Fruit fly (Drosophila melanogaster) whole organism, embryonic: ENCODE data around the gene CG3529.

Experiments used
- Ada2b ChIP-seq: fragments of 200-800 bp; sonication (Bioruptor generic); IDR thresholded peaks from 2 replicates; pipeline ENCODE4 v1.3.6; 2022; ENCODE audit warnings: missing biosample characterization, missing genetic modification characterization
- Antp ChIP-seq: fragments of 200-800 bp; sonication (Bioruptor generic); optimal IDR thresholded peaks from 3 replicates; lab custom pipeline; 2016; ENCODE audit warnings: missing biosample characterization, missing genetic modification characterization
- CG1024 ChIP-seq: fragments of 200-800 bp; sonication (Bioruptor generic); IDR thresholded peaks from 2 replicates; pipeline ENCODE4 v1.3.6; 2022; ENCODE audit warnings: missing biosample characterization, missing genetic modification characterization
- CG11456 ChIP-seq: fragments of 200-800 bp; sonication (Bioruptor generic); IDR thresholded peaks from 3 replicates; pipeline ENCODE4 v1.3.6; 2022; ENCODE audit warnings: missing biosample characterization, missing genetic modification characterization
- CG12391 ChIP-seq: fragments of 200-800 bp; sonication (Bioruptor generic); optimal IDR thresholded peaks from 3 replicates; lab custom pipeline; 2018; ENCODE audit warnings: missing biosample characterization, mild to moderate bottlenecking, missing genetic modification characterization, moderate library complexity
- CG12769 ChIP-seq: fragments of 200-800 bp; sonication (Bioruptor generic); optimal IDR thresholded peaks from 2 replicates; lab custom pipeline; 2019; ENCODE audit warnings: missing biosample characterization, mild to moderate bottlenecking, missing genetic modification characterization, moderate library complexity
- CG15011 ChIP-seq: fragments of 200-800 bp; sonication (Bioruptor generic); optimal IDR thresholded peaks from 3 replicates; lab custom pipeline; 2018; ENCODE audit warnings: missing biosample characterization, mild to moderate bottlenecking, missing genetic modification characterization
- CG15514 ChIP-seq: fragments of 200-800 bp; sonication (Bioruptor generic); optimal IDR thresholded peaks from 3 replicates; lab custom pipeline; 2017; ENCODE audit warnings: missing biosample characterization, missing genetic modification characterization, mild to moderate bottlenecking, moderate library complexity, missing genetic modification reagents
- CG18011 ChIP-seq: fragments of 200-800 bp; sonication (Bioruptor generic); optimal IDR thresholded peaks from 2 replicates; lab custom pipeline; 2017; ENCODE audit warnings: missing biosample characterization, missing genetic modification characterization, mild to moderate bottlenecking, moderate library complexity, missing genotype
- CG31388 ChIP-seq: fragments of 200-800 bp; sonication (Bioruptor generic); optimal IDR thresholded peaks from 2 replicates; lab custom pipeline; 2016; ENCODE audit warnings: missing biosample characterization, missing genetic modification characterization
- CG32767 ChIP-seq: fragments of 200-800 bp; sonication (Bioruptor generic); IDR thresholded peaks from 2 replicates; pipeline ENCODE4 v1.3.6; 2022; ENCODE audit warnings: missing biosample characterization, missing genetic modification characterization
- CG3281 ChIP-seq: fragments of 200-800 bp; sonication (Bioruptor generic); optimal IDR thresholded peaks from 3 replicates; lab custom pipeline; 2017; ENCODE audit warnings: missing biosample characterization, mild to moderate bottlenecking, missing genetic modification characterization
- CG6272 ChIP-seq: fragments of 200-800 bp; sonication (Bioruptor generic); IDR thresholded peaks from 2 replicates; pipeline ENCODE4 v1.3.6; 2022; ENCODE audit warnings: missing biosample characterization, missing genetic modification characterization
- CG7271 ChIP-seq: fragments of 200-800 bp; sonication (Bioruptor generic); optimal IDR thresholded peaks from 2 replicates; lab custom pipeline; 2018; ENCODE audit warnings: missing biosample characterization, mild to moderate bottlenecking, missing genetic modification characterization, moderate library complexity
- CG7357 ChIP-seq: fragments of 200-800 bp; sonication (Bioruptor generic); IDR thresholded peaks from 3 replicates; pipeline ENCODE4 v1.3.6; 2022; ENCODE audit warnings: missing biosample characterization, missing genetic modification characterization
- CG7745 ChIP-seq: fragments of 200-800 bp; sonication (Bioruptor generic); optimal IDR thresholded peaks from 2 replicates; lab custom pipeline; 2018; ENCODE audit warnings: missing biosample characterization, mild to moderate bottlenecking, missing genetic modification characterization, moderate library complexity
- CG8388 ChIP-seq: fragments of 200-800 bp; sonication (Bioruptor generic); optimal IDR thresholded peaks from 2 replicates; lab custom pipeline; 2019; ENCODE audit warnings: missing biosample characterization, mild to moderate bottlenecking, missing genetic modification characterization, moderate library complexity
- Dad ChIP-seq: fragments of 200-800 bp; sonication (Bioruptor generic); optimal IDR thresholded peaks from 3 replicates; lab custom pipeline; 2016; ENCODE audit warnings: missing biosample characterization, missing genetic modification characterization
- HLH54F ChIP-seq: fragments of 200-800 bp; sonication (Bioruptor generic); optimal IDR thresholded peaks from 3 replicates; lab custom pipeline; 2016; ENCODE audit warnings: missing biosample characterization, missing genetic modification characterization
- HmgD ChIP-seq: fragments of 200-800 bp; sonication (Bioruptor generic); optimal IDR thresholded peaks from 3 replicates; lab custom pipeline; 2016; ENCODE audit warnings: missing biosample characterization, missing genetic modification characterization
- MBD-R2 ChIP-seq: fragments of 200-800 bp; sonication (Bioruptor generic); IDR thresholded peaks from 2 replicates; pipeline ENCODE4 v1.3.6; 2022; ENCODE audit warnings: missing biosample characterization, missing genetic modification characterization
- ab ChIP-seq: fragments of 200-800 bp; sonication (Bioruptor generic); optimal IDR thresholded peaks from 2 replicates; lab custom pipeline; 2016; ENCODE audit warnings: missing biosample characterization, missing genetic modification characterization
- bsh ChIP-seq, 2 experiments: fragments of 200-800 bp; sonication (Bioruptor generic); optimal IDR thresholded peaks; 2 replicates each; lab custom pipeline; 2017 to 2018; ENCODE audit warnings: mild to moderate bottlenecking in 2 of 2, missing biosample characterization in 2 of 2, missing genetic modification characterization in 2 of 2, moderate library complexity in 1 of 2
- cad ChIP-seq: fragments of >200 bp; optimal IDR thresholded peaks from 2 replicates; lab custom pipeline; 2017; ENCODE audit warnings: missing biosample characterization, missing genetic modification characterization
- caup ChIP-seq: fragments of 200-800 bp; sonication (Bioruptor generic); optimal IDR thresholded peaks from 3 replicates; lab custom pipeline; 2017; ENCODE audit warnings: missing biosample characterization, mild to moderate bottlenecking, missing genetic modification characterization, moderate library complexity; ENCODE audit not compliant: severe bottlenecking
- chn ChIP-seq: fragments of 200-800 bp; sonication (Bioruptor generic); optimal IDR thresholded peaks from 2 replicates; lab custom pipeline; 2016; ENCODE audit warnings: missing biosample characterization, missing genetic modification characterization
- ci ChIP-seq: fragments of 200-800 bp; sonication (Bioruptor generic); IDR thresholded peaks from 3 replicates; pipeline ENCODE4 v1.3.6; 2022; ENCODE audit warnings: missing biosample characterization, missing genetic modification characterization
- dati ChIP-seq: fragments of 200-800 bp; sonication (Bioruptor generic); IDR thresholded peaks from 2 replicates; pipeline ENCODE4 v1.3.6; 2022; ENCODE audit warnings: missing biosample characterization, missing genetic modification characterization
- dm ChIP-seq: fragments of 200-800 bp; sonication (Bioruptor generic); optimal IDR thresholded peaks from 3 replicates; lab custom pipeline; 2016; ENCODE audit warnings: missing biosample characterization, missing genetic modification characterization
- emc ChIP-seq: fragments of 200-800 bp; sonication (Bioruptor generic); optimal IDR thresholded peaks from 2 replicates; lab custom pipeline; 2016; ENCODE audit warnings: missing biosample characterization, missing genetic modification characterization
- esg ChIP-seq: fragments of 200-800 bp; sonication (Bioruptor generic); conservative IDR thresholded peaks from 2 replicates; pipeline ENCODE4 v1.3.6; 2022; ENCODE audit warnings: missing biosample characterization, missing genetic modification characterization
- ftz-f1 ChIP-seq: fragments of 200-800 bp; sonication (Bioruptor generic); optimal IDR thresholded peaks from 2 replicates; lab custom pipeline; 2016; ENCODE audit warnings: missing biosample characterization, missing genetic modification characterization
- gro ChIP-seq: fragments of 200-800 bp; sonication (Bioruptor generic); optimal IDR thresholded peaks from 2 replicates; lab custom pipeline; 2016; ENCODE audit warnings: missing biosample characterization, missing genetic modification characterization
- knrl ChIP-seq: fragments of 200-800 bp; sonication (Bioruptor generic); IDR thresholded peaks from 3 replicates; pipeline ENCODE4 v1.3.6; 2022; ENCODE audit warnings: missing biosample characterization, missing genetic modification characterization; ENCODE audit not compliant: partially characterized antibody
- lab ChIP-seq: fragments of 200-800 bp; sonication (Bioruptor generic); optimal IDR thresholded peaks from 3 replicates; lab custom pipeline; 2017; ENCODE audit warnings: missing biosample characterization, missing genetic modification characterization, mild to moderate bottlenecking, moderate library complexity, missing genetic modification reagents
- mam ChIP-seq: fragments of 200-800 bp; sonication (Bioruptor generic); optimal IDR thresholded peaks from 3 replicates; lab custom pipeline; 2016; ENCODE audit warnings: missing biosample characterization, missing genetic modification characterization
- nau ChIP-seq: fragments of 200-800 bp; sonication (Bioruptor generic); optimal IDR thresholded peaks from 3 replicates; lab custom pipeline; 2017; ENCODE audit warnings: missing biosample characterization, mild to moderate bottlenecking, missing genetic modification characterization, missing genetic modification reagents
- pan ChIP-seq, 4 experiments: fragments of >200 bp in 3 of 4; fragments of 200-800 bp in 1 of 4; sonication (Bioruptor generic) in 1 of 4; optimal IDR thresholded peaks in 3 of 4; IDR thresholded peaks in 1 of 4; 2 replicates each; pipeline versions ENCODE4 v1.3.6 to Lab custom; 2017 to 2022; ENCODE audit warnings: missing biosample characterization in 2 of 4, missing genetic modification characterization in 2 of 4, mixed read lengths in 1 of 4
- peb ChIP-seq: fragments of 200-800 bp; sonication (Bioruptor generic); IDR thresholded peaks from 2 replicates; pipeline ENCODE4 v1.3.6; 2022; ENCODE audit warnings: missing biosample characterization, missing genetic modification characterization
- pzg ChIP-seq: fragments of 200-800 bp; sonication (Bioruptor generic); optimal IDR thresholded peaks from 3 replicates; lab custom pipeline; 2018; ENCODE audit warnings: missing biosample characterization, mild to moderate bottlenecking, missing genetic modification characterization, moderate library complexity
- rib ChIP-seq: fragments of 200-800 bp; sonication (Bioruptor generic); IDR thresholded peaks from 2 replicates; pipeline ENCODE4 v1.3.6; 2022; ENCODE audit warnings: missing biosample characterization, missing genetic modification characterization
- sc ChIP-seq, 3 experiments: fragments of >200 bp in 2 of 3; fragments of 200-800 bp in 1 of 3; sonication (Bioruptor generic) in 1 of 3; optimal IDR thresholded peaks; 2 replicates in 2 of 3; 3 replicates in 1 of 3; lab custom pipeline; 2017; ENCODE audit warnings: mild to moderate bottlenecking in 1 of 3, missing biosample characterization in 1 of 3, missing genetic modification characterization in 1 of 3, missing genetic modification reagents in 1 of 3
- sima ChIP-seq: fragments of 200-800 bp; sonication (Bioruptor generic); optimal IDR thresholded peaks from 2 replicates; lab custom pipeline; 2016; ENCODE audit warnings: missing biosample characterization, missing genetic modification characterization
- sob ChIP-seq: fragments of 200-800 bp; sonication (Bioruptor generic); IDR thresholded peaks from 2 replicates; pipeline ENCODE4 v1.3.6; 2022; ENCODE audit warnings: missing biosample characterization, missing genetic modification characterization
- sr ChIP-seq: fragments of 200-800 bp; sonication (Bioruptor generic); IDR thresholded peaks from 3 replicates; pipeline ENCODE4 v1.3.6; 2022; ENCODE audit warnings: missing biosample characterization, missing genetic modification characterization
- tna ChIP-seq: fragments of 200-800 bp; sonication (Bioruptor generic); IDR thresholded peaks from 2 replicates; pipeline ENCODE4 v1.3.6; 2022; ENCODE audit warnings: missing biosample characterization, missing genetic modification characterization; ENCODE audit not compliant: partially characterized antibody
- trem ChIP-seq: fragments of 200-800 bp; optimal IDR thresholded peaks from 3 replicates; lab custom pipeline; 2019; ENCODE audit warnings: missing biosample characterization, mild to moderate bottlenecking, missing genetic modification characterization, moderate library complexity

The CG3529 gene

DNA sequence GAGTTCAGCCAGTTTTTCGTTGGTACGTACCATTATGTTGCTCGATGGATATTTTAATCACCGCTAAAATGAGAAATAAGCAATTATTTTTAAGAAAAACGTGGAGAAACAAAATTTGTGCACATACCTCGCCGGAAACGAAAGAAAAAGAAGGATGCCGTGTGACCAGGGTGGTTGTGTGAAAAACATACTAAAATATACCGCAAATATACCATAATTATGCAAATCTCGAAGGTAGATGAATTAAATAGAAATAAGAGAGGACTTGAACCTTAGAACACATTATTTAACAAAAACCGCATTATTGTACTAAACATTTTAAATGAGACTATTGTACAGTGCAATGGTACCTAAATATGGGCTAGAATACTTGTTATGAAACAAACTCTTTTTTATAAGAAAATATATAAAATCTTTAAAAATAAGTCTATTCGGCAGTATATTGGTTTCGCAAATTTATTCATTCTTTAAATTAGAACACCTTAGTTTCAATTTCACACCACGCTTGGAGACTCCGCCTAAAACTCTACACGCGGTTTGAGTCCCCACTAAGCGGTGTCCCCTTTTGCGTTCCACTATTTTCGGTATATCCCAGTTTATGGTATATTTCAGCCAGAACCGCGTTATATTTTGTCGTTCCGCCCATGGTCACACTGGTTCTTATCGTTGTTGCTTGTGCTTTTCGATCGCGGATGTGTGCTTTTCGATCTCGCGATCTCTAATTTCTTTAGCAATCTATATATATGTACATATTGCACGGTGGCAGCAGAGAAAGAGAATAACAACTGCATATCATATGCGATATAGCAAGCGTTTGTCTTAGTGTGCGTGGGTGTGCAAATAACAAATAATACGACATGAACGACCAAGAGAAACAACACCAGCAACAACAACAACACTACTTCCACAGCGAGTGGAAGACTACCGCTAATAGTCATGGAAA lies 16.7 kb upstream of the CG3529 start, which contains the start of the genes RpS17 and MTF-1 (continued):
- TF ChIP-seq CG7745 (no peak), sob (GFP tag; lab: Robert Waterston, UW) (peak; percentile 55; the same call in 1 of the 2 replicates), CG12391 (tag; lab: Kevin White, UChicago) (peak; percentile 44), tna (GFP tag; lab: Robert Waterston, UW) (peak; percentile 38; the same call in 1 of the 2 replicates), CG31388 (no peak), CG7357 (no peak), CG32767 (GFP tag; lab: Robert Waterston, UW) (no peak), knrl (GFP tag; lab: Robert Waterston, UW) (no peak), bsh (GFP tag; optimal IDR thresholded peaks at IDR 0.05; lab: Kevin White, UChicago) (peak; percentile 45 to 49), ci (GFP tag; lab: Robert Waterston, UW) (peak; percentile 90), dati (GFP tag; lab: Robert Waterston, UW) (no peak), ftz-f1 (GFP tag; lab: Kevin White, UChicago) (no peak), CG7271 (peak; percentile 60), CG12769 (tag; lab: Kevin White, UChicago) (peak; percentile 55), sima (no peak), CG3281 (GFP tag; lab: Kevin White, UChicago) (peak; percentile 67), CG15514 (GFP tag; lab: Kevin White, UChicago) (peak; percentile 30), MBD-R2 (GFP tag; lab: Robert Waterston, UW) (peak; percentile 43; the same call in 1 of the 2 replicates), Ada2b (GFP tag; lab: Robert Waterston, UW) (no peak), CG18011 (GFP tag; lab: Kevin White, UChicago) (peak; percentile 7), cad (GFP tag; lab: Kevin White, UChicago) (no peak), sc (optimal IDR thresholded peaks at IDR 0.05; lab: Kevin White, UChicago) (no peak), sc (GFP tag; optimal IDR thresholded peaks at IDR 0.05; lab: Kevin White, UChicago) (peak; percentile 23), HmgD (GFP tag; lab: Kevin White, UChicago) (no peak), sr (GFP tag; lab: Robert Waterston, UW) (peak; percentile 48), mam (GFP tag; lab: Kevin White, UChicago) (no peak), CG15011 (GFP tag; lab: Kevin White, UChicago) (peak; percentile 41), CG11456 (GFP tag; lab: Robert Waterston, UW) (peak; percentile 72; the same call in 2 of the 3 replicates), rib (GFP tag; lab: Robert Waterston, UW) (no peak), peb (GFP tag; lab: Robert Waterston, UW) (no peak), CG1024 (GFP tag; lab: Robert Waterston, UW) (peak; percentile 61), ab (no peak), Antp (GFP tag; lab: Kevin White, UChicago) (no peak), lab (GFP tag; lab: Kevin White, UChicago) (peak; percentile 75), nau (peak; percentile 65), emc (GFP tag; lab: Kevin White, UChicago) (no peak), trem (peak; percentile 19), dm (GFP tag; lab: Kevin White, UChicago) (peak; percentile 66), Dad (GFP tag; lab: Kevin White, UChicago) (peak; percentile 6), pan (optimal IDR thresholded peaks at IDR 0.05; lab: Kevin White, UChicago) (no peak), pan (GFP tag; optimal IDR thresholded peaks at IDR 0.05 in 1 of 2, IDR thresholded peaks at IDR 0.05 in 1 of 2) (peak in 1 of 2 experiments; percentile 69), CG8388 (GFP tag; lab: Kevin White, UChicago) (peak; percentile 35), caup (peak; percentile 74), esg (GFP tag; lab: Robert Waterston, UW) (no peak), chn (no peak), CG6272 (no peak), gro (GFP tag; lab: Kevin White, UChicago) (peak; percentile 4), pzg (peak; percentile 87), HLH54F (GFP tag; lab: Kevin White, UChicago) (no peak)
